Fruit fly (Drosophila melanogaster): ENCODE measurements around the gene CG33721.

Gene CG33721

DNA sequence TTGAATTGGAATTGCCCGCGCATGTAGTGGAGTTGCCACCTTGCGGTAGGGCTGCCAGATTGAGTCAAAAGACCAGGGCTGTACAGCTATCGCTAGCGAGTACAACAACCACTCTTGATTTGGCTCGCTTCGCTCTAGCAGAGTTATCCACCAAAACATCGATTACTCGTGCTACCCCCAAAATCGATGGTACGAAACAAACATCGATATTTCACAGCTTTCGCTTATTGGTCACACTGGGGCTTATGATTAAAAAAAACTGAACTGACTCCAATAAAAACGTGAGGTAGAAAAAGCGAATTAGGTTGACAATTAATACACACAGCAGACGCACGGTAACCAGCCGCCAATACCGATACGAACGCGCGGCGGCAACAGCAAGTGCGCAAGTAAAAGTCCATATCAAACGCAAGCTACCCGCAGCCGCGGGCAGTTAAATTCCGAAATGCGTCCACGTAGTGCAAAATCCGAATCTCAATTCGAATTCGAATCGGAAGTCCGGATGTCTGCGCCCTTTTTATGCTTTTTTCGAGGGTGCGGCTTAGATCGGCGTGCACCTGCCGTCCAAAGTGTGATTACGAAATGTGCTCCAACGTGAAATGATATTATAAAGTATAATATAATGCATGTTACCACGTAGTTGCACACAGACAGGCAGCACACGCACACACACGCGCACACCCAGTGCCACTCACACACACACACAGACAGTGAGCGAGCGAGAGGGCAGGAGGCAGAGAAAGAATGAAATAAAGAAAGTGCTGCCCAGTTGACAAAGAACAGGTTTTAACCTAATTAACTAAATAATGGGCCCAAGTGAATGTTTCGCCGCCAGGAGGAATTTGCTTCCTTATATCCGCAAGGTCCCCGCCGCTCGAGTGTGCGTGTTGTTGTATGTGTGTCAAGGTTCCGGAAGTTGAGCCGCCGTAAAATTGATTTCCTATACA is 25.9 kb downstream of the CG33721 start, which contains the start of gene Sar1:
Gene Sar1 (plus strand): TSS at position 222 of the 947 bp plus-strand sequence.
- TF ChIP-seq noc (tag; optimal IDR thresholded peaks at IDR 0.05): peak; percentile 48

DNA sequence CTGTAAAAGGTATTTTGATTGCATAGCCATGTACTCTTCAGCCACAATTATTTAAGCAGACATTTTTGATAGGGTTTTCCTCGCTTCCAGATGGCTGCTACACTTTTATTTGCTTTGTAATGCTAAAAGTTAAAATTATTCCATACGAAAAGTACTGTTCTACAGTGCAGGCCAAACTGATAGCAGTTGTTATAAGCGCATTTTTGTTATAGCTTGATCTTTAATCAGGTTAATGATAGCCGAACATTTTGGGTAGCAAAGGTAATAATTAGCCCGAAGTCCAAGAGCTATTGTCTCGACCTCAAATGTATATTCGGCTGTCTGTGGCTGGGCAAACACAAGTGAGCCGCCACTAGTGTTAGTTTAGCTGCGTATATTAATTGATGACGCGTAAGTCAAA is 27.1 kb downstream of the CG33721 start:
- peak; percentile 14 for TF ChIP-seq noc (tag; optimal IDR thresholded peaks at IDR 0.05)

DNA sequence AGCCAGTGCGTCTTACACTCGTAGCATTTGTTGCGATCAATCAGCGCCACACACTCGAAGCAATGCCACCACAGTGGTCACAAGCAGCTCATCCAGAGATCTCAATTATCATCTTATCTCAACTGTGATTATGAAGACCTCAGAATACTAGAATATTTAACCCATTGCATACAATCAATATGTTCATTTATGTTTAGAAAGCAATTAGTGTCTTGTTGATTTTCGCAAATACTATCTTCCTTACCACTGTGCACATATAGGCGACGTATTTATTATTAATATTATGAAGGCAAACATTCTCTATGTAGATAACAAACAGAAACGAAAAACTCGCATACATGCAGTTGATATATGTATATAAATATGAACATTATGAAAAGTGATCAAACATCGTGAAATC is 27.9 kb downstream of the CG33721 start:
- peak; percentile 73 for TF ChIP-seq noc (tag; optimal IDR thresholded peaks at IDR 0.05)

DNA sequence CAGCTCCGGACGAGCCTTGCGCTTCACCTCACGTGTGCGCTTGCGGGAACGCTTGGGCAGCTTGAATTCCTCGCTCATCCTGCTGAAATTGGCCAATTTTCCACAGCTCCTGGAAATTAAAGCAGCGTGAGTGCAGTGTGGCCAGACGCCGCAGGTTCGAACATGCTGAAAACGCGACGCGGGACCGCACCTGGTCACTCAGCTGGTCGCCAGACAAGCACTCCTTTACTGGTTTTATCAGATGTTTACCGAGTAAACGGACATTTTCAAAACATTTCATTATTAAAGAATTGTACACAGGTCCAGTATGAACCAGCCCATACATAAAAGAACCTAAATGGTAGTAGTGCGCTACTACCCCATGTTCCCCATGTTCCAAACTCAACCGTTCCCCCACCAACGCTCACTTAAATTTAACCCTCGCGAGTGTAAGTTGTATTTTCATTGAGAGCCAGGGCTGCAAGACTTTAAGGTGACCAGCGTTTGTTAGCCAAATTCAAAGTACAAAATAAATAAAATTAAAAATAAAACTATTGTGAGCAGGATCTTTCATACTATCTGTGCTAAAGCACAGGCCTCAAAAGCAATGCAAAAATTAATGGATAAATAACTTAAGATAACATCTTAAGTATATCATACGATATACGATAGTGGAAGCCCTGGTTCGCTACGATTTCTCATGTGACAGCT is 31.5 kb downstream of the CG33721 start, which contains the start of the genes JMJD6, CG7071 and Muted:
Gene JMJD6 (minus strand): TSS at position 154 of the 690 bp plus-strand sequence.
Gene CG7071 (plus strand): TSS at position 403 of the 690 bp plus-strand sequence.
Gene Muted (plus strand): TSS at position 403 of the 690 bp plus-strand sequence.
- TF ChIP-seq noc (tag; optimal IDR thresholded peaks at IDR 0.05): peak; percentile 93

DNA sequence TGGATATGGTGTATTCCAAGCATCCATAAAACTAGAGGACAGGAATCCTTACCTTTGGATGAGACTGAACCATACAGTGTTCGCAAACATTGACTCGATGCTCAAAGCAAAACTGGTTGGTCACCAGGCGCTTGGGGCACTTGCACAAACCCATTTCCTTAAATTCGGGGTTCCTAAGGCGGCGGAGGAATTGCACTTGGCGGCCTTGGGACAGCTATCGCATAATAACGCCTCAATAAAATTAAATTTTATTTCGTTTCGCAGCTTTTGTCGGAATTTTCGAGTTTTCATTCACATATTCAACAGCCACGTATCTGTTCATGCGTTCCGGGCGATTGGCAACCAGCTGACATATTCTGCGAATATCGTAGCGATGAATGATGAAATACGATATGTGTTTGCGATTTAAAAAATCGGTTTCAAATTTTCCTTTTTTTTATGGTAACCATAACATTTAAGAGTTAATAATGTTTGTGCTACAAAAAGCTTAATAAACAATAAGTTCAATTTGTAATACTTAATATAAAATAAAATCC is 34.9 kb downstream of the CG33721 start, which contains the start of gene CG5382:
Gene CG5382 (minus strand): TSS at position 324 of the 536 bp plus-strand sequence.
- no peak for TF ChIP-seq noc (tag; optimal IDR thresholded peaks at IDR 0.05)

DNA sequence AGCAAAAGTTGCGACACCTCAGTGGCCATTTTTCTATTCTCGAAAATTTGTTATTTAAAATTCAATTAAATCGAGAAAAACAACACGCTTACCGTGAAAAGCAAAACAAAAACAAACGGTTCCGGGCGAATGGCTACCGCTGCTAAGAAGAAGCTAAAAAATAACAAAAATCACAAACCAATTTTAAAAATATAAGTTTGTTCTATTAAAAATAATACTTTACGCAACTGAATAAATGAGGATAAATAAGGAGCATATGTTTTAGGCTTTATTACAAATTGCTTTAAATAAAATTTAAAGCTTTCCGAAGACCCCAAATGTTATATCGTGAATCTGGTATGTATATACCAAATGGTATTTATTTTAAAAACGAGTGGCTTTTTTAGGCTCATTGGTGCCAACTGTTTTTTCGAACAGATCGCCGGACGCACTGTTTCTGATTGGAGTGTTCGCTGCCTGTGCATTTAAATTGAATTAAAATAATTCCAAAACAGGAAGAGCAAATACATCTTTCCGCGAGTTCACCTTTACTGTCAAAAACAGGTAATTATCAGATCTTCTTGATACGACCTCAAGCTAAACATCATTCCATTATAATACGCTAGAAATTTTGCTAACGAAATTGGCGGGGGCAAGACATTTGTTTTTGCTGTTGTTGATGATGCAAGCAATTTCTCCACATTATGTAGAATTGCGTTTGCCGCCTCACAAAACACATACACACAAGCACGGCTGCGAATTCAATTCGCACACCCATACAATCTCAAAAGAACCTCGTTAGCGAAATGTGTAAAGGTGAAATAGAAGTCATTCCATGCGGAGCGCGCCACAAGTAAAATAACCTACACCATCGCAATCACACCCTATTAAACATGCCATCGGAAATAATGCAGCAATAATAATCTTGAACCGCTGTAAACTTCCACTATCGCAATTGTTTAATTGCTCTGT is 36.5 kb downstream of the CG33721 start, which contains the start of the genes Polr3F and PyK:
Gene Polr3F (minus strand): TSS at position 248 of the 951 bp plus-strand sequence.
Gene PyK (plus strand): TSS at position 411 of the 951 bp plus-strand sequence.
- no peak for TF ChIP-seq noc (tag; optimal IDR thresholded peaks at IDR 0.05)

DNA sequence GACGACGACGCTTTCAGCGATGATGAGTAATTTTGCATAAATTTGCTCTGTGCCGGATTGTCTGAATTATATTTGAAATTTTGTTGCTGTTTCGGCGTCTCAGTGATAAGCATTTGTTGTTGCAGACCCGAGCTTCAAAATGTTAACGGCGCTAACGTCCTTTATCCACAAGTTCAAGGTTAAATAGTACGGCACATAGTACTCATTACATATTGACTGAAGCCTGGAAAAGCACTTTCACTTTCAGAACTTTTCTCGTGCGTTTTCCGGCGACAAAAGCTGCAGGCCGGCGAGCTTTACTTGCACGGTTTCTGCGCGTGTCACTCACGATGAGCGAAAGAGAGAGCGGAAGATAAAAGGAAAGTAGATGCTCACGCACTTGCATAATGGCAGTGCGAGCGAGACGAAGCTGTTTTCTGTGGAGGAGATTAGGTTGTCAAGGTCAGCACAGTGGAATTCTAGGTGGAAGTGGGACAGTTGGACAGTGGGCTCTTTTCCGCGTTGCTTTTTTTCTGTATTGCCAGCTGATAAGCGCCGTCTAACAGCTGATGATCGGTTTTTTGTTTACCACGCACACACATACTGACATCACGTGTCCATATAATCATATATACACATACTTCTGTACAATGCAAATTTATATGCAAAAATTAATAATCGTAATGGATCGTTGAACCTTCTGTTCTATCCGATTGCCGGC is 37.4 kb downstream of the CG33721 start:
- peak; percentile 19 for TF ChIP-seq noc (tag; optimal IDR thresholded peaks at IDR 0.05)

DNA sequence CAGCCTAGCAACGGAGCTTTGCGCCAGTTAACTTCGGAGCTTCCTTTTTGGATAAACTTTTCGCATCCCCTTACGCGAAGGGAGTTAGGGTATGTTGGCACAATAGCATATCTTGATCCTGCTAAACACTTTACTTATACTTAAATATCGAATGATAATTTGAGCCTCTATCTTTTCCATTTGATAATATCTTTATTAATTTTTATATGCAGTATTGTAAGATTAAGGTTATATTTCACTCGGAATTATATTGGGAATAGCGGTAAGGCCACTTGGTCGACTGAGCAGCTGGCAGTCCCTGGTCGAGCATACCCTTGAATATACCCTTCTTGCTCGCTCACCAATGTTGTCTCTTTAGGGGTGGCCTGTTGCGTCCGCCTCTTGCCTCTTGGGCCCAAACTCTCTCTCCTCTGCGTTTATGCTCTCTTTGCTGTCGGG is 37.9 kb downstream of the CG33721 start:
- TF ChIP-seq noc (tag; optimal IDR thresholded peaks at IDR 0.05): no peak

DNA sequence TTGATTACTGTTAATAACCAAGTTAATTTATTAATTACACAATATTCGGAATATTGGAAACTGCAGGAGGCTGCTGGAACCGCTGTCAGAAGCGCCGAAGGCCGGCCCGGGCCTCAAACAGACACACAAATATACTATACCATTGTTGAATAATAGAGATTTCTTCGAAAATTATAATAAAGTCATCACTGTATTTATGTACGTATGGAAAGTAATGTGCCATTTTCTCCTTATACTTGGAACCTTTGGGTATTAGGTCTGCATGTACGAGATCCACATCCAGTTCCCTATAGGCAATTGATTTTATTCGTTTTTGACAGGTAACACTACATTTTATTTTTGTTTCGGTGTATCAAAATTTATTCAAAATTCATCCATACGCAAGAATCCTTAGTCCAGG is 41.7 kb downstream of the CG33721 start, which contains the start of gene CG7069:
Gene CG7069 (plus strand): TSS at position 301 of the 400 bp plus-strand sequence.
- no peak for TF ChIP-seq noc (tag; optimal IDR thresholded peaks at IDR 0.05)

DNA sequence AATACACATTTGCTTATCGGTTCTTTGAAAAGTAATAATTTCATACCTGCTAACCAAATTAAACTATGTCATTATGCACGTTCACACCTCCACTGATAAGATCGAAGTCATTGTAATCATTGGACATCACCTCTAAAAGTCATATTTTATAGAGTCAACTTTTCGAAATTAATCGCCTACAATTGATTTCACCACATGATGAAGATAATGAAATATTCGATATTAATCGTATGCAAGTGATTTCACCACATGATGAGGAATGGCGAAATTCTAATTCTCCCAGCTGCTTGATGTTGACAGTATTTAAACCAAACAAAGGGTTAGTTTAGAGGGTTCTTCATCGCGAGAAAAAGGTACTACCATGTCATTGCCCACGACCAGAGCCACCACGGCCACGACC is 44.8 kb downstream of the CG33721 start, which contains the start of gene CG18596:
Gene CG18596 (plus strand): TSS at position 250 of the 400 bp plus-strand sequence.
- TF ChIP-seq noc (tag; optimal IDR thresholded peaks at IDR 0.05): no peak

DNA sequence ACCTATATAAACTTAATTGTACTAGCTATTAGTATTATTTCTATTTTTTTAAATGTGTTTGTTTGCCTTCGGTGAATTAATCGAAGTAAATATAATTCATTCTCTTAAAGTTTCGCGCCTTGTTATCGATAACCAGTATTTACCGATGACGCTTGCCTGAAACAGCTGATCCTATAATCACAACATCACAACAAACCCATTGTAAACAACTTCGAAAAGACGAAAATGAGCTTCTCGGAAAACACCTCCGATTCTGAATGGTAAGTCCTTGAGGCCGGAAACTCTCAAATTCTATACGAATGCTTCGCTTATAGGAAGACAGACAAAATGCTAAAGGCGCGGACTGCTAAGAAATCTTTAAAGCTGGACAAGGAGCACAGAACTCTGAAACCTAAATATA is 49.1 kb downstream of the CG33721 start, which contains the start of gene CG34149:
Gene CG34149 (plus strand): TSS at position 187 of the 400 bp plus-strand sequence.
- TF ChIP-seq noc (tag; optimal IDR thresholded peaks at IDR 0.05): no peak

DNA sequence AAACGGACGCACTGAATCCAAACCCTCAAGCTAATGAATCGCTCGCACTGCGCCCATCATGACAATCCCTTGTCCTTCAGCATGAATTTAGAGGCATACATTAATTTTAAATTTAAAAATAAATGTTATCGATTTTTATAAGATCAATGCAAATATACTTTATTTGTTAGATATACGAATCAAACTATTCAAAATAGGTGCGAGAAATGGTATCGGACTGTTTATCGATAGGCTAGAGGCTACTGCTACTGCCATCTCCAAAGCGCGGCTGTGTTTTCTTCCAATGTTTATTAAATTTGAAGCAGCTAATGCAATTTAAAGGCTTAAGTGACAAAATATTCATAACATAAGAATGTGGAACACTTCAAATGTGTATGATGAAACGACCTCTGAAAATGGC is 50.2 kb downstream of the CG33721 start, which contains the start of gene CG43342:
Gene CG43342 (plus strand): TSS at position 264 of the 400 bp plus-strand sequence.
- no peak for TF ChIP-seq noc (tag; optimal IDR thresholded peaks at IDR 0.05)

Data from whole organism, larva.